Worm (Caenorhabditis elegans): ENCODE results near the gene acl-14.

DNA sequence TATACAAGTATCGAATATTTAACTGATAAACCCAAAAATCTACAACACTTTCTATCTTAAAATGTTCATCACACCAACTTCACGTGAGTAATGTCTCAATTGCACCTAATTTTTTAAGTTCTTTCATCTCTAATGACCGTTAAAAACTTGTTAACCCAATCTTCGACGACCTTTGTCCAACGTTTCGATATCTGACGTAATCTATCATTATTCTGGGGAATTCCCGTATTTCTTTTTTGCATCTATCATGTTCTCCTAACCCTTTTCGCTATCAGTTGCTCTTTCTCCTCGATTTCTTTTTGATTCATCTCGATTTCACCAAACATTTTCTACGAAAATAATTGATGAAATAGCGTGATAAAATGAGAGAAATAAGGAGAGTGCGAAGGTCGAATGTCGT lies 5.7 kb downstream of the acl-14 start:
- TF ChIP-seq elt-1 (tag; optimal IDR thresholded peaks at IDR 0.05; ENCODE audit: borderline replicate concordance, insufficient read depth): no peak
- no peak for TF ChIP-seq blmp-1 (tag; optimal IDR thresholded peaks at IDR 0.05)
- TF ChIP-seq nhr-76 (tag; optimal IDR thresholded peaks at IDR 0.05): no peak
- no peak for TF ChIP-seq unc-62 (GFP tag; optimal IDR thresholded peaks at IDR 0.05)
